Worm (Caenorhabditis elegans) whole organism, late embryonic: ENCODE data around the gene dpy-20.

Experiments
- C38D4.7 ChIP-seq: fragments of 200-800 bp; sonication (Bioruptor generic); optimal IDR thresholded peaks from 2 replicates; lab custom pipeline; 2018; ENCODE audit warnings: mild to moderate bottlenecking, missing genetic modification characterization, moderate library complexity, missing compliant biosample characterization
- F13H6.1 ChIP-seq: sonication (generic microtip); optimal IDR thresholded peaks from 2 replicates; lab custom pipeline; 2016; ENCODE audit warnings: missing genetic modification characterization, missing compliant biosample characterization
- K09A11.1 ChIP-seq: sonication (generic microtip); optimal IDR thresholded peaks from 2 replicates; lab custom pipeline; 2017; ENCODE audit warnings: antibody characterized with exemption, mild to moderate bottlenecking, missing genetic modification characterization, missing compliant biosample characterization; ENCODE audit not compliant: insufficient read depth
- T23F11.4 ChIP-seq: fragments of 200-800 bp; sonication (Bioruptor generic); optimal IDR thresholded peaks from 2 replicates; lab custom pipeline; 2018; ENCODE audit warnings: mild to moderate bottlenecking, missing genetic modification characterization, missing compliant biosample characterization
- ceh-14 ChIP-seq: sonication (generic microtip); optimal IDR thresholded peaks from 2 replicates; lab custom pipeline; 2016; ENCODE audit warnings: missing genotype, missing genetic modification characterization, missing compliant biosample characterization
- ceh-18 ChIP-seq: sonication (generic microtip); optimal IDR thresholded peaks from 2 replicates; lab custom pipeline; 2016; ENCODE audit warnings: missing genetic modification characterization, missing compliant biosample characterization
- ceh-19 ChIP-seq: fragments of 200-800 bp; sonication (Bioruptor generic); optimal IDR thresholded peaks from 2 replicates; lab custom pipeline; 2018; ENCODE audit warnings: mild to moderate bottlenecking, missing genetic modification characterization, missing compliant biosample characterization
- ceh-2 ChIP-seq: sonication (generic microtip); optimal IDR thresholded peaks from 2 replicates; lab custom pipeline; 2016; ENCODE audit warnings: missing genotype, missing genetic modification characterization, missing compliant biosample characterization
- ceh-24 ChIP-seq: sonication (generic microtip); optimal IDR thresholded peaks from 2 replicates; lab custom pipeline; 2016; ENCODE audit warnings: mild to moderate bottlenecking, missing genetic modification characterization, missing compliant biosample characterization
- ceh-45 ChIP-seq: fragments of 200-800 bp; sonication (Bioruptor generic); IDR thresholded peaks from 2 replicates; pipeline ENCODE4 v1.3.6; 2022; ENCODE audit warnings: missing genetic modification reagents, missing genetic modification characterization, missing compliant biosample characterization
- ceh-48 ChIP-seq: sonication (generic microtip); optimal IDR thresholded peaks from 2 replicates; lab custom pipeline; 2016; ENCODE audit warnings: missing genetic modification characterization, inconsistent platforms, missing compliant biosample characterization
- che-1 ChIP-seq: sonication (generic microtip); optimal IDR thresholded peaks from 2 replicates; lab custom pipeline; 2016; ENCODE audit warnings: mild to moderate bottlenecking, missing genetic modification characterization, missing compliant biosample characterization
- dve-1 ChIP-seq: sonication (generic microtip); optimal IDR thresholded peaks from 2 replicates; lab custom pipeline; 2017; ENCODE audit warnings: antibody characterized with exemption, mild to moderate bottlenecking, missing genetic modification characterization, missing compliant biosample characterization
- ets-4 ChIP-seq: sonication (generic microtip); optimal IDR thresholded peaks from 2 replicates; lab custom pipeline; 2016; ENCODE audit warnings: missing genetic modification characterization, missing compliant biosample characterization
- fkh-10 ChIP-seq: fragments of 150-350 bp; optimal IDR thresholded peaks from 2 replicates; lab custom pipeline; 2014; ENCODE audit warnings: missing biosample characterization, missing genetic modification reagents, missing genetic modification characterization
- fkh-6 ChIP-seq: sonication (generic microtip); optimal IDR thresholded peaks from 2 replicates; lab custom pipeline; 2016; ENCODE audit warnings: missing genetic modification characterization, missing compliant biosample characterization
- hlh-13 ChIP-seq: fragments of 200-800 bp; sonication (Bioruptor generic); optimal IDR thresholded peaks from 2 replicates; lab custom pipeline; 2018; ENCODE audit warnings: mild to moderate bottlenecking, missing genetic modification characterization, missing compliant biosample characterization
- hlh-15 ChIP-seq: sonication (generic microtip); optimal IDR thresholded peaks from 2 replicates; lab custom pipeline; 2016; ENCODE audit warnings: missing genetic modification characterization, missing compliant biosample characterization
- hlh-6 ChIP-seq: sonication (generic microtip); optimal IDR thresholded peaks from 2 replicates; lab custom pipeline; 2016; ENCODE audit warnings: missing genotype, missing genetic modification characterization, missing compliant biosample characterization
- lim-6 ChIP-seq: sonication (generic microtip); optimal IDR thresholded peaks from 2 replicates; lab custom pipeline; 2016; ENCODE audit warnings: missing genetic modification characterization, missing compliant biosample characterization
- lin-11 ChIP-seq: fragments of 200-800 bp; sonication (Bioruptor generic); optimal IDR thresholded peaks from 2 replicates; lab custom pipeline; 2018; ENCODE audit warnings: mild to moderate bottlenecking, missing genetic modification characterization, missing compliant biosample characterization
- mec-3 ChIP-seq: sonication (generic microtip); optimal IDR thresholded peaks from 2 replicates; lab custom pipeline; 2016; ENCODE audit warnings: borderline replicate concordance, missing genetic modification characterization, missing compliant biosample characterization
- nfya-1 ChIP-seq: sonication (generic microtip); optimal IDR thresholded peaks from 2 replicates; lab custom pipeline; 2017; ENCODE audit warnings: missing genetic modification characterization, mild to moderate bottlenecking, missing compliant biosample characterization, antibody characterized with exemption, moderate library complexity
- nhr-11 ChIP-seq: fragments of 150-350 bp; optimal IDR thresholded peaks from 2 replicates; lab custom pipeline; 2014; ENCODE audit warnings: missing biosample characterization, missing genetic modification characterization
- nhr-232 ChIP-seq: sonication (generic microtip); optimal IDR thresholded peaks from 2 replicates; lab custom pipeline; 2016; ENCODE audit warnings: missing genetic modification characterization, missing compliant biosample characterization
- pag-3 ChIP-seq: sonication (generic microtip); optimal IDR thresholded peaks from 2 replicates; lab custom pipeline; 2016; ENCODE audit warnings: missing compliant biosample characterization, missing genetic modification characterization, borderline replicate concordance
- pat-9 ChIP-seq: fragments of 200-800 bp; sonication (Bioruptor generic); optimal IDR thresholded peaks from 2 replicates; lab custom pipeline; 2018; ENCODE audit warnings: mild to moderate bottlenecking, missing genetic modification characterization, moderate library complexity, missing compliant biosample characterization
- pha-2 ChIP-seq: sonication (generic microtip); optimal IDR thresholded peaks from 2 replicates; lab custom pipeline; 2017; ENCODE audit warnings: mild to moderate bottlenecking, missing genetic modification characterization, missing compliant biosample characterization
- pha-4 ChIP-seq: fragments of 150-350 bp; optimal IDR thresholded peaks from 2 replicates; lab custom pipeline; 2018; ENCODE audit warnings: missing biosample characterization, missing genetic modification reagents, missing genetic modification characterization
- pros-1 ChIP-seq: fragments of 150-350 bp; optimal IDR thresholded peaks from 2 replicates; lab custom pipeline; 2014; ENCODE audit warnings: missing biosample characterization, missing genetic modification reagents, missing genetic modification characterization
- rnt-1 ChIP-seq: sonication (generic microtip); optimal IDR thresholded peaks from 2 replicates; lab custom pipeline; 2016; ENCODE audit warnings: missing genetic modification characterization, missing compliant biosample characterization
- sox-4 ChIP-seq: sonication (generic microtip); optimal IDR thresholded peaks from 2 replicates; lab custom pipeline; 2017; ENCODE audit warnings: mild to moderate bottlenecking, missing genetic modification characterization, inconsistent platforms, missing compliant biosample characterization
- syd-9 ChIP-seq: sonication (generic microtip); optimal IDR thresholded peaks from 2 replicates; lab custom pipeline; 2016; ENCODE audit warnings: mild to moderate bottlenecking, missing genetic modification characterization, moderate library complexity, missing compliant biosample characterization
- ttx-3 ChIP-seq: sonication (generic microtip); optimal IDR thresholded peaks from 2 replicates; lab custom pipeline; 2016; ENCODE audit warnings: missing genetic modification reagents, missing genetic modification characterization, missing compliant biosample characterization
- unc-3 ChIP-seq, 2 experiments: fragments of 200-800 bp in 1 of 2; sonication (Bioruptor generic) in 1 of 2; sonication (generic microtip) in 1 of 2; conservative IDR thresholded peaks in 1 of 2; optimal IDR thresholded peaks in 1 of 2; 2 replicates each; pipeline versions ENCODE4 v1.3.6 to Lab custom; 2016 to 2022; ENCODE audit warnings: missing compliant biosample characterization in 2 of 2, missing genetic modification characterization in 2 of 2, missing genetic modification reagents in 1 of 2
- unc-42 ChIP-seq: sonication (generic microtip); optimal IDR thresholded peaks from 2 replicates; lab custom pipeline; 2016; ENCODE audit warnings: missing genotype, missing genetic modification characterization, missing compliant biosample characterization
- unc-55 ChIP-seq: sonication (generic microtip); optimal IDR thresholded peaks from 2 replicates; lab custom pipeline; 2017; ENCODE audit warnings: missing biosample characterization, missing genetic modification reagents, missing genetic modification characterization
- unc-86 ChIP-seq: sonication (generic microtip); optimal IDR thresholded peaks from 2 replicates; lab custom pipeline; 2016; ENCODE audit warnings: missing genetic modification characterization, missing compliant biosample characterization
- ztf-16 ChIP-seq: sonication (generic microtip); optimal IDR thresholded peaks from 2 replicates; lab custom pipeline; 2017; ENCODE audit warnings: missing genetic modification characterization, missing compliant biosample characterization

dpy-20 gene

ce11 chrIV:11710331-11710730 lies 9.7 kb upstream of the dpy-20 start:
- TF ChIP-seq ceh-48 (tag; lab: Kevin White, UChicago): no peak
- peak; percentile 2 for TF ChIP-seq rnt-1 (tag; lab: Kevin White, UChicago)
- no peak for TF ChIP-seq pros-1 (tag; lab: Kevin White, UChicago)
- TF ChIP-seq nfya-1 (tag; lab: Kevin White, UChicago): peak; percentile 30
- peak; percentile 98 for TF ChIP-seq unc-55 (GFP tag; lab: Kevin White, UChicago)
- TF ChIP-seq ceh-18 (tag; lab: Kevin White, UChicago): peak; percentile 65

ce11 chrIV:11703685-11704296 lies 3.1 kb upstream of the dpy-20 start, which contains the start of the genes T22B3.3 and alg-3:
TSS of gene T22B3.3 (minus strand) at chrIV:11703785.
TSS of gene alg-3 (plus strand) at chrIV:11704246.
- TF ChIP-seq nhr-232 (tag; lab: Kevin White, UChicago): no peak
- no peak for TF ChIP-seq ceh-14 (tag; lab: Kevin White, UChicago)
- no peak for TF ChIP-seq pha-2 (tag; lab: Kevin White, UChicago)
- no peak for TF ChIP-seq unc-86
- no peak for TF ChIP-seq ceh-19
- TF ChIP-seq mec-3: no peak
- TF ChIP-seq nhr-11: no peak
- no peak for TF ChIP-seq pag-3 (tag; lab: Kevin White, UChicago)
- no peak for TF ChIP-seq F13H6.1
- TF ChIP-seq che-1: no peak
- TF ChIP-seq ceh-45 (GFP tag; lab: Robert Waterston, UW): no peak
- no peak for TF ChIP-seq T23F11.4

ce11 chrIV:11701878-11702277 lies 1.2 kb upstream of the dpy-20 start:
- TF ChIP-seq ceh-24: no peak
- TF ChIP-seq pha-4 (tag; lab: Kevin White, UChicago): no peak
- no peak for TF ChIP-seq hlh-6 (tag; lab: Kevin White, UChicago)
- no peak for TF ChIP-seq fkh-6 (tag; lab: Kevin White, UChicago)
- TF ChIP-seq hlh-13 (GFP tag; lab: Kevin White, UChicago): no peak
- TF ChIP-seq ztf-16 (tag; lab: Kevin White, UChicago): no peak
- no peak for TF ChIP-seq K09A11.1
- TF ChIP-seq, all 69 proteins: peak for 0

- TF ChIP-seq mec-3 (no peak), unc-42 (tag; lab: Kevin White, UChicago) (no peak), ets-4 (tag; lab: Kevin White, UChicago) (no peak), lim-6 (tag; lab: Kevin White, UChicago) (no peak), syd-9 (tag; lab: Kevin White, UChicago) (no peak), lin-11 (no peak), nhr-232 (tag; lab: Kevin White, UChicago) (no peak), nhr-11 (no peak), ceh-14 (tag; lab: Kevin White, UChicago) (no peak), unc-86 (no peak), pha-2 (tag; lab: Kevin White, UChicago) (no peak)
Observed at ce11 chrIV:11700100-11700499, 552 bp downstream of the dpy-20 start.

- TF ChIP-seq pat-9 (tag; lab: Kevin White, UChicago): no peak
- no peak for TF ChIP-seq pha-4 (tag; lab: Kevin White, UChicago)
- no peak for TF ChIP-seq mec-3
- TF ChIP-seq ttx-3 (tag; lab: Kevin White, UChicago): no peak
- TF ChIP-seq ceh-2 (tag; lab: Kevin White, UChicago): no peak
- TF ChIP-seq ceh-18 (tag; lab: Kevin White, UChicago): no peak
- no peak for TF ChIP-seq unc-3 (GFP tag; conservative IDR thresholded peaks at IDR 0.05; lab: Robert Waterston, UW)
- no peak for TF ChIP-seq unc-3 (tag; optimal IDR thresholded peaks at IDR 0.05; lab: Kevin White, UChicago)
- no peak for TF ChIP-seq hlh-15
- no peak for TF ChIP-seq dve-1 (tag; lab: Kevin White, UChicago)
- no peak for TF ChIP-seq fkh-10 (GFP tag; lab: Kevin White, UChicago)
- no peak for TF ChIP-seq fkh-6 (tag; lab: Kevin White, UChicago)
- TF ChIP-seq C38D4.7: no peak
- no peak for TF ChIP-seq syd-9 (tag; lab: Kevin White, UChicago)
- no peak for TF ChIP-seq nhr-11
- no peak for TF ChIP-seq hlh-13 (GFP tag; lab: Kevin White, UChicago)
- no peak for TF ChIP-seq sox-4 (tag; lab: Kevin White, UChicago)
- TF ChIP-seq, all 69 proteins: peak for 0
Observed at ce11 chrIV:11697514-11697913, 3.1 kb downstream of the dpy-20 start.
